Worm (Caenorhabditis elegans) whole organism, midembryonic: ENCODE data around the gene mrp-8.

Source experiments
- T22C8.4 ChIP-seq: fragments of 200-800 bp; sonication (Bioruptor generic); IDR thresholded peaks from 2 replicates; pipeline ENCODE4 v1.3.6; 2022; ENCODE audit warnings: missing genetic modification characterization, missing compliant biosample characterization
- flt-1 ChIP-seq: fragments of 200-800 bp; sonication (Bioruptor generic); IDR thresholded peaks from 2 replicates; pipeline ENCODE4 v1.3.6; 2022; ENCODE audit warnings: missing genetic modification characterization, missing compliant biosample characterization
- tab-1 ChIP-seq: fragments of 200-800 bp; sonication (Bioruptor generic); IDR thresholded peaks from 2 replicates; pipeline ENCODE4 v1.3.6; 2022; ENCODE audit warnings: missing genetic modification characterization, missing compliant biosample characterization
- ztf-23 ChIP-seq: fragments of 200-800 bp; sonication (Bioruptor generic); IDR thresholded peaks from 2 replicates; pipeline ENCODE4 v1.3.6; 2022; ENCODE audit warnings: missing genetic modification reagents, missing genetic modification characterization, missing compliant biosample characterization
- ztf-29 ChIP-seq: fragments of 200-800 bp; sonication (Bioruptor generic); IDR thresholded peaks from 2 replicates; pipeline ENCODE4 v1.3.6; 2022; ENCODE audit warnings: missing genetic modification reagents, missing genetic modification characterization, missing compliant biosample characterization

DNA sequence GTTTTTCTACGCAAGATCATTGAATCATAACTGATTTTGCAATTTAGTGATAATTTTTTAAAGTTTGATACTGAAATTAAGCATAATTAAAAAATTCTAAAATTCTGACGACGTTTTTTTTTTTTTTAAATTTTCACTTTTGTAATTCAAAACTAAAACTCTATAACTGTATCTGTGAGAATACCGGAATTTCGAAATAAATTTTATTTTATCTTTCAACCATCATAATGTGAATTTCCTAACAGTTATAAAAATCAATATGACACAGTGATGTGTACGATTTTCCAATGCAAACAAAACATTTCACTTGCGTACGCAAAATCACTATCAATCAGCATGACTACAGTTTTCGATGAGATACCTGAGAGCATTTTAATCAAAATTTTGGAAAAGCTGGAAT, 67.1 kb downstream of the mrp-8 start, which contains the start of the genes grl-15 and fbxa-89:
- TF ChIP-seq ztf-23 (GFP tag; lab: Robert Waterston, UW) (no peak), flt-1 (GFP tag; lab: Robert Waterston, UW) (no peak), tab-1 (no peak), ztf-29 (no peak), T22C8.4 (GFP tag; lab: Robert Waterston, UW) (no peak)
